Fruit fly (Drosophila melanogaster) whole organism, embryonic: ENCODE data around the gene CG43999.

Experiments
- Atf3 ChIP-seq: fragments of 200-800 bp; sonication (Bioruptor generic); optimal IDR thresholded peaks from 3 replicates; lab custom pipeline; 2016; ENCODE audit warnings: missing biosample characterization, missing genetic modification characterization
- CG12071 ChIP-seq: fragments of 200-800 bp; sonication (Bioruptor generic); optimal IDR thresholded peaks from 3 replicates; lab custom pipeline; 2018; ENCODE audit warnings: missing biosample characterization, mild to moderate bottlenecking, missing genetic modification characterization
- CG13775 ChIP-seq: fragments of 200-800 bp; sonication (Bioruptor generic); optimal IDR thresholded peaks from 3 replicates; lab custom pipeline; 2017; ENCODE audit warnings: missing biosample characterization, mild to moderate bottlenecking, missing genetic modification characterization
- CG14014 ChIP-seq: fragments of 200-800 bp; sonication (Bioruptor generic); IDR thresholded peaks from 2 replicates; pipeline ENCODE4 v1.3.6; 2022; ENCODE audit warnings: missing biosample characterization, missing genetic modification characterization
- CG14050 ChIP-seq: fragments of 200-800 bp; sonication (Bioruptor generic); IDR thresholded peaks from 3 replicates; pipeline ENCODE4 v1.3.6; 2022; ENCODE audit warnings: missing biosample characterization, missing genetic modification characterization
- CG14441 ChIP-seq: fragments of 200-800 bp; sonication (Bioruptor generic); IDR thresholded peaks from 2 replicates; pipeline ENCODE4 v1.3.6; 2022; ENCODE audit warnings: missing biosample characterization, missing genetic modification characterization
- CG15269 ChIP-seq: fragments of 200-800 bp; sonication (Bioruptor generic); optimal IDR thresholded peaks from 2 replicates; lab custom pipeline; 2018; ENCODE audit warnings: missing biosample characterization, mild to moderate bottlenecking, missing genetic modification characterization, moderate library complexity
- CG15514 ChIP-seq: fragments of 200-800 bp; sonication (Bioruptor generic); optimal IDR thresholded peaks from 3 replicates; lab custom pipeline; 2017; ENCODE audit warnings: missing biosample characterization, missing genetic modification characterization, mild to moderate bottlenecking, moderate library complexity, missing genetic modification reagents
- CG17912 ChIP-seq: fragments of 200-800 bp; sonication (Bioruptor generic); optimal IDR thresholded peaks from 2 replicates; lab custom pipeline; 2018; ENCODE audit warnings: missing biosample characterization, mild to moderate bottlenecking, missing genetic modification characterization
- CG18011 ChIP-seq: fragments of 200-800 bp; sonication (Bioruptor generic); optimal IDR thresholded peaks from 2 replicates; lab custom pipeline; 2017; ENCODE audit warnings: missing biosample characterization, missing genetic modification characterization, mild to moderate bottlenecking, moderate library complexity, missing genotype
- CG3065 ChIP-seq: fragments of 200-800 bp; sonication (Bioruptor generic); optimal IDR thresholded peaks from 2 replicates; lab custom pipeline; 2016; ENCODE audit warnings: missing biosample characterization, missing genetic modification characterization
- CG31365 ChIP-seq: fragments of 200-800 bp; sonication (Bioruptor generic); optimal IDR thresholded peaks from 2 replicates; lab custom pipeline; 2018; ENCODE audit warnings: missing biosample characterization, mild to moderate bottlenecking, missing genetic modification characterization
- CG34376 ChIP-seq: fragments of 200-800 bp; sonication (Bioruptor generic); optimal IDR thresholded peaks from 2 replicates; lab custom pipeline; 2018; ENCODE audit warnings: missing biosample characterization, mild to moderate bottlenecking, missing genetic modification characterization
- CG4730 ChIP-seq: fragments of 200-800 bp; sonication (Bioruptor generic); IDR thresholded peaks from 2 replicates; pipeline ENCODE4 v1.3.6; 2022; ENCODE audit warnings: missing biosample characterization, missing genetic modification characterization
- CG6272 ChIP-seq: fragments of 200-800 bp; sonication (Bioruptor generic); IDR thresholded peaks from 2 replicates; pipeline ENCODE4 v1.3.6; 2022; ENCODE audit warnings: missing biosample characterization, missing genetic modification characterization
- CG8089 ChIP-seq: fragments of 200-800 bp; sonication (Bioruptor generic); optimal IDR thresholded peaks from 3 replicates; lab custom pipeline; 2016; ENCODE audit warnings: missing biosample characterization, missing genetic modification characterization
- Camta ChIP-seq: fragments of 200-800 bp; sonication (Bioruptor generic); optimal IDR thresholded peaks from 2 replicates; lab custom pipeline; 2016; ENCODE audit warnings: missing biosample characterization, missing genetic modification characterization
- CoRest ChIP-seq: fragments of 200-800 bp; sonication (Bioruptor generic); optimal IDR thresholded peaks from 3 replicates; lab custom pipeline; 2018; ENCODE audit warnings: missing biosample characterization, mild to moderate bottlenecking, missing genetic modification characterization, moderate library complexity
- Dip3 ChIP-seq: fragments of 200-800 bp; sonication (Bioruptor generic); optimal IDR thresholded peaks from 3 replicates; lab custom pipeline; 2016; ENCODE audit warnings: missing biosample characterization, missing genetic modification characterization
- Fer1 ChIP-seq: fragments of 200-800 bp; sonication (Bioruptor generic); optimal IDR thresholded peaks from 2 replicates; lab custom pipeline; 2017; ENCODE audit warnings: missing biosample characterization, mild to moderate bottlenecking, missing genetic modification characterization
- Fer3 ChIP-seq: fragments of 200-800 bp; sonication (Bioruptor generic); optimal IDR thresholded peaks from 2 replicates; lab custom pipeline; 2018; ENCODE audit warnings: missing biosample characterization, mild to moderate bottlenecking, missing genetic modification characterization, moderate library complexity
- Hr3 ChIP-seq: fragments of 200-800 bp; sonication (Bioruptor generic); optimal IDR thresholded peaks from 3 replicates; lab custom pipeline; 2016; ENCODE audit warnings: missing biosample characterization, missing genetic modification characterization
- Lim3 ChIP-seq: fragments of 200-800 bp; sonication (Bioruptor generic); IDR thresholded peaks from 2 replicates; pipeline ENCODE4 v1.3.6; 2022; ENCODE audit warnings: missing biosample characterization, missing genetic modification characterization
- MESR4 ChIP-seq: fragments of 200-800 bp; sonication (Bioruptor generic); optimal IDR thresholded peaks from 2 replicates; lab custom pipeline; 2018; ENCODE audit warnings: missing biosample characterization, mild to moderate bottlenecking, missing genetic modification characterization, moderate library complexity
- Nf-YC ChIP-seq: fragments of 200-800 bp; optimal IDR thresholded peaks from 3 replicates; lab custom pipeline; 2019; ENCODE audit warnings: missing biosample characterization, mild to moderate bottlenecking, missing genetic modification characterization, moderate library complexity
- Oli ChIP-seq: fragments of 200-800 bp; sonication (Bioruptor generic); optimal IDR thresholded peaks from 2 replicates; lab custom pipeline; 2018; ENCODE audit warnings: missing biosample characterization, mild to moderate bottlenecking, missing genetic modification characterization, moderate library complexity
- Rfx ChIP-seq: fragments of 200-800 bp; sonication (Bioruptor generic); IDR thresholded peaks from 2 replicates; pipeline ENCODE4 v1.3.6; 2022; ENCODE audit warnings: missing biosample characterization, missing genetic modification characterization
- Scr ChIP-seq: fragments of 200-800 bp; sonication (Bioruptor generic); IDR thresholded peaks from 2 replicates; pipeline ENCODE4 v1.3.6; 2022; ENCODE audit warnings: missing biosample characterization, missing genetic modification characterization; ENCODE audit not compliant: partially characterized antibody
- Sox102F ChIP-seq: fragments of 200-800 bp; sonication (Bioruptor generic); optimal IDR thresholded peaks from 2 replicates; lab custom pipeline; 2018; ENCODE audit warnings: missing biosample characterization, mild to moderate bottlenecking, missing genetic modification characterization, moderate library complexity
- Sry-δ ChIP-seq: fragments of 200-800 bp; sonication (Bioruptor generic); optimal IDR thresholded peaks from 2 replicates; lab custom pipeline; 2016; ENCODE audit warnings: missing biosample characterization, missing genetic modification characterization
- Trl ChIP-seq, 3 experiments: fragments of >200 bp in 2 of 3; fragments of 200-800 bp in 1 of 3; sonication (Bioruptor generic) in 1 of 3; optimal IDR thresholded peaks; 2 replicates in 1 of 3; 3 replicates in 2 of 3; lab custom pipeline; 2016 to 2017; ENCODE audit warnings: missing biosample characterization in 1 of 3, missing genetic modification characterization in 1 of 3
- Vsx1 ChIP-seq: fragments of 200-800 bp; sonication (Bioruptor generic); optimal IDR thresholded peaks from 2 replicates; lab custom pipeline; 2017; ENCODE audit warnings: missing biosample characterization, mild to moderate bottlenecking, missing genetic modification characterization, missing genetic modification reagents
- ap ChIP-seq: fragments of 200-800 bp; sonication (Bioruptor generic); IDR thresholded peaks from 2 replicates; pipeline ENCODE4 v1.3.6; 2022; ENCODE audit warnings: missing biosample characterization, missing genetic modification characterization
- ase ChIP-seq: fragments of 200-800 bp; sonication (Bioruptor generic); IDR thresholded peaks from 3 replicates; pipeline ENCODE4 v1.3.6; 2022; ENCODE audit warnings: missing biosample characterization, missing genetic modification characterization
- bsh ChIP-seq, 2 experiments: fragments of 200-800 bp; sonication (Bioruptor generic); optimal IDR thresholded peaks; 2 replicates each; lab custom pipeline; 2017 to 2018; ENCODE audit warnings: mild to moderate bottlenecking in 2 of 2, missing biosample characterization in 2 of 2, missing genetic modification characterization in 2 of 2, moderate library complexity in 1 of 2
- chinmo ChIP-seq: fragments of 200-800 bp; sonication (Bioruptor generic); IDR thresholded peaks from 4 replicates; pipeline ENCODE4 v1.3.6; 2022; ENCODE audit warnings: missing biosample characterization, missing genetic modification characterization; ENCODE audit not compliant: partially characterized antibody
- crol ChIP-seq: fragments of 200-800 bp; sonication (Bioruptor generic); IDR thresholded peaks from 2 replicates; pipeline ENCODE4 v1.3.6; 2022; ENCODE audit warnings: missing biosample characterization, missing genetic modification characterization
- dmrt99B ChIP-seq: fragments of 200-800 bp; sonication (Bioruptor generic); optimal IDR thresholded peaks from 2 replicates; lab custom pipeline; 2018; ENCODE audit warnings: missing biosample characterization, mild to moderate bottlenecking, missing genetic modification characterization, moderate library complexity
- fd96Cb ChIP-seq: fragments of 200-800 bp; sonication (Bioruptor generic); optimal IDR thresholded peaks from 2 replicates; lab custom pipeline; 2018; ENCODE audit warnings: missing biosample characterization, mild to moderate bottlenecking, missing genetic modification characterization, moderate library complexity
- jumu ChIP-seq: fragments of 200-800 bp; sonication (Bioruptor generic); optimal IDR thresholded peaks from 3 replicates; lab custom pipeline; 2016; ENCODE audit warnings: missing biosample characterization, missing genetic modification characterization
- knrl ChIP-seq: fragments of 200-800 bp; sonication (Bioruptor generic); IDR thresholded peaks from 3 replicates; pipeline ENCODE4 v1.3.6; 2022; ENCODE audit warnings: missing biosample characterization, missing genetic modification characterization; ENCODE audit not compliant: partially characterized antibody
- mirr ChIP-seq: fragments of 200-800 bp; sonication (Bioruptor generic); optimal IDR thresholded peaks from 3 replicates; lab custom pipeline; 2018; ENCODE audit warnings: missing biosample characterization, mild to moderate bottlenecking, missing genetic modification characterization
- mld ChIP-seq: fragments of 200-800 bp; sonication (Bioruptor generic); IDR thresholded peaks from 3 replicates; pipeline ENCODE4 v1.3.6; 2022; ENCODE audit warnings: missing biosample characterization, missing genetic modification characterization; ENCODE audit not compliant: partially characterized antibody
- nerfin-1 ChIP-seq: fragments of 200-800 bp; sonication (Bioruptor generic); optimal IDR thresholded peaks from 3 replicates; lab custom pipeline; 2019; ENCODE audit warnings: missing biosample characterization, mild to moderate bottlenecking, missing genetic modification characterization, moderate library complexity
- peb ChIP-seq: fragments of 200-800 bp; sonication (Bioruptor generic); IDR thresholded peaks from 2 replicates; pipeline ENCODE4 v1.3.6; 2022; ENCODE audit warnings: missing biosample characterization, missing genetic modification characterization
- so ChIP-seq: fragments of 200-800 bp; sonication (Bioruptor generic); IDR thresholded peaks from 3 replicates; pipeline ENCODE4 v1.3.6; 2022; ENCODE audit warnings: missing biosample characterization, missing genetic modification characterization
- stwl ChIP-seq: fragments of 200-800 bp; sonication (Bioruptor generic); optimal IDR thresholded peaks from 3 replicates; lab custom pipeline; 2018; ENCODE audit warnings: missing biosample characterization, mild to moderate bottlenecking, missing genetic modification characterization, moderate library complexity
- unc-4 ChIP-seq: fragments of 200-800 bp; sonication (Bioruptor generic); IDR thresholded peaks from 2 replicates; pipeline ENCODE4 v1.3.6; 2022; ENCODE audit warnings: missing biosample characterization, missing genetic modification characterization; ENCODE audit not compliant: partially characterized antibody
- wek ChIP-seq: fragments of 200-800 bp; sonication (Bioruptor generic); optimal IDR thresholded peaks from 3 replicates; lab custom pipeline; 2018; ENCODE audit warnings: missing biosample characterization, mild to moderate bottlenecking, missing genetic modification characterization, moderate library complexity
- zfh2 ChIP-seq: fragments of 200-800 bp; sonication (Bioruptor generic); optimal IDR thresholded peaks from 2 replicates; lab custom pipeline; 2016; ENCODE audit warnings: missing biosample characterization, missing genetic modification characterization

The CG43999 gene

dm6 chr3R:23962781-23963222 lies 34.0 kb upstream of the CG43999 start, which contains the start of gene CG31140 (continued):
- peak; percentile 48 for TF ChIP-seq Nf-YC (tag; lab: Kevin White, UChicago)
- TF ChIP-seq CG12071 (GFP tag; lab: Kevin White, UChicago), result peak; percentile 63
- TF ChIP-seq CG14441 (GFP tag; lab: Robert Waterston, UW), result no peak
- no peak for TF ChIP-seq ase (GFP tag; lab: Robert Waterston, UW)
- peak; percentile 58 for TF ChIP-seq CG34376 (GFP tag; lab: Kevin White, UChicago)
- no peak for TF ChIP-seq CG6272
- no peak for TF ChIP-seq so (GFP tag; lab: Robert Waterston, UW)
- no peak for TF ChIP-seq Camta
- 0 out of 2 replicates have a peak, but pooled peaks have one; percentile 14 for TF ChIP-seq Scr (GFP tag; lab: Robert Waterston, UW)
- no peak for TF ChIP-seq Sox102F (GFP tag; lab: Kevin White, UChicago)
- TF ChIP-seq CG3065, result no peak
- TF ChIP-seq Trl (optimal IDR thresholded peaks at IDR 0.05; lab: Kevin White, UChicago), result peak; percentile 71 to 76
- peak; percentile 13 for TF ChIP-seq Trl (GFP tag; optimal IDR thresholded peaks at IDR 0.05; lab: Kevin White, UChicago)
- TF ChIP-seq Dip3 (GFP tag; lab: Kevin White, UChicago), result no peak
- TF ChIP-seq CG14014, result no peak
- TF ChIP-seq MESR4 (GFP tag; lab: Kevin White, UChicago), result peak; percentile 12
- TF ChIP-seq Rfx, result 0 out of 2 replicates have a peak, but pooled peaks have one; percentile 9
- TF ChIP-seq wek, result peak; percentile 49
- TF ChIP-seq jumu (GFP tag; lab: Kevin White, UChicago), result no peak
- peak; percentile 65 for TF ChIP-seq crol (GFP tag; lab: Robert Waterston, UW)
- no peak for TF ChIP-seq Sry-δ (GFP tag; lab: Kevin White, UChicago)
- no peak for TF ChIP-seq CG4730 (GFP tag; lab: Robert Waterston, UW)
- TF ChIP-seq CoRest (tag; lab: Kevin White, UChicago), result no peak
- TF ChIP-seq stwl (tag; lab: Kevin White, UChicago), result peak; percentile 34
- no peak for TF ChIP-seq CG8089 (GFP tag; lab: Kevin White, UChicago)
- no peak for TF ChIP-seq CG18011
- TF ChIP-seq CG31365, result no peak
- TF ChIP-seq chinmo, result peak; percentile 72; the same call in 1 of the 4 replicates
- no peak for TF ChIP-seq CG13775 (GFP tag; lab: Kevin White, UChicago)
- TF ChIP-seq CG14050 (GFP tag; lab: Robert Waterston, UW), result no peak
- peak; percentile 7 for TF ChIP-seq dmrt99B
- no peak for TF ChIP-seq mld
- TF ChIP-seq CG17912, result no peak
- TF ChIP-seq Oli, result no peak
- no peak for TF ChIP-seq Vsx1
- no peak for TF ChIP-seq Fer3 (tag; lab: Kevin White, UChicago)
- no peak for TF ChIP-seq Hr3 (GFP tag; lab: Kevin White, UChicago)
- TF ChIP-seq unc-4 (GFP tag; lab: Robert Waterston, UW), result 0 out of 2 replicates have a peak, but pooled peaks have one; percentile 26
- peak; percentile 38 for TF ChIP-seq mirr
- no peak for TF ChIP-seq CG15514 (GFP tag; lab: Kevin White, UChicago)
- TF ChIP-seq peb (GFP tag; lab: Robert Waterston, UW), result no peak
- no peak for TF ChIP-seq Atf3 (GFP tag; lab: Kevin White, UChicago)
- no peak for TF ChIP-seq knrl (GFP tag; lab: Robert Waterston, UW)
- TF ChIP-seq Lim3, result no peak
- TF ChIP-seq Fer1 (GFP tag; lab: Kevin White, UChicago), result peak; percentile 67
- no peak for TF ChIP-seq zfh2
- TF ChIP-seq fd96Cb (tag; lab: Kevin White, UChicago), result no peak
- no peak for TF ChIP-seq CG15269 (tag; lab: Kevin White, UChicago)
- peak in 1 of 2 experiments; percentile 38 for TF ChIP-seq bsh (GFP tag; optimal IDR thresholded peaks at IDR 0.05; lab: Kevin White, UChicago)
- peak; percentile 44 for TF ChIP-seq nerfin-1 (tag; lab: Kevin White, UChicago)
- TF ChIP-seq ap (GFP tag; lab: Robert Waterston, UW), result no peak
